Worm (Caenorhabditis elegans): ENCODE measurements around the gene T12B3.2.

Gene T12B3.2

DNA sequence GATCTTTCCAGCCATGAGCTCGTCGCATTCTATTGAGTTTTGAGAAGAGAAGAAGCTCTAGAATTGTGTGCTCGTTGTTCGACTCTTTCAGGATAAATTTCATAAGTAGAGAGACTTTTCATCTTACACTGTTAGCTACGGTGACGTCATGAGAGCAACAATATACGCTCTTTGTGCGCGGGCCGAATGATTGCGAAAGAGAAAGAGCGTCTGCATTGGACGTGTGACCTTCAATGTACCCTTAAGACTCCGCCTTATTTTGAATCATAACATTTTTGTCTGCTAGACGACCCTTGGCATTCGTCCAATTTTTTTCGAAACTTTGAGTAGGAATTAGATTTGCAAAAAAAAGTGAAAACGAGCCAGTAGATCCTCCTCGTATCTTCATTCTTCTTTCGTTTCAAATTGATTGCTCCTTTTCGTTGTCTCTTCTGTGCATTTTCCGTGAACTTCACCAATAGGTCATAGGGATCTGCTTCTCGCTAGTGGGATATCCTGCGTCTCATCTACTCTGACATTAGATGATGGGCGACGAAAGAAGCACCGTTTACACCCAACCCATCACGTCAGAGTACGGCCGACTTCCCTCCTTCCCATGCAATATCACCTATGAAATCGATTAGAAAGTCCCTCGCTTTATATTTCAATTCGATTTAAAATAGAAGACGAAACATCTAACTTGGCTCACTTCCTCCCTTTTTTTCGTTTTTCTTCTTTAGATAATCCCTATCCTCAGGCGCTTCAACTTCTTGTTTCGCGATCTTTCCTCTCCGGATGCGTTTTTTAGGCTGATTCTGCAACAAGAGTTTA lies 15.1 kb downstream of the T12B3.2 start:
- TF ChIP-seq fos-1 (tag; optimal IDR thresholded peaks at IDR 0.05) (peak; percentile 10), unc-39 (tag; optimal IDR thresholded peaks at IDR 0.05) (no peak), lin-11 (tag; optimal IDR thresholded peaks at IDR 0.05) (peak; percentile 25), sma-9 (GFP tag; optimal IDR thresholded peaks at IDR 0.05) (peak; percentile 89), sma-9 (tag; optimal IDR thresholded peaks at IDR 0.05) (no peak), nhr-129 (tag; optimal IDR thresholded peaks at IDR 0.05) (peak; percentile 83), F13H6.1 (tag; optimal IDR thresholded peaks at IDR 0.05) (peak; percentile 48), skn-1 (tag; optimal IDR thresholded peaks at IDR 0.05) (no peak), nhr-237 (tag; optimal IDR thresholded peaks at IDR 0.05) (no peak), nhr-23 (tag; optimal IDR thresholded peaks at IDR 0.05) (no peak), mdl-1 (tag; optimal IDR thresholded peaks at IDR 0.05) (peak in 1 of 2 experiments; percentile 9), elt-1 (tag; optimal IDR thresholded peaks at IDR 0.05) (no peak), egl-27 (tag; optimal IDR thresholded peaks at IDR 0.05) (peak; percentile 17), zag-1 (tag; optimal IDR thresholded peaks at IDR 0.05) (peak; percentile 33), ztf-4 (tag; optimal IDR thresholded peaks at IDR 0.05) (no peak), lin-13 (GFP tag; optimal IDR thresholded peaks at IDR 0.05) (peak; percentile 27), dmd-4 (tag; optimal IDR thresholded peaks at IDR 0.05) (no peak), crh-2 (tag; optimal IDR thresholded peaks at IDR 0.05) (peak; percentile 51), unc-55 (GFP tag; optimal IDR thresholded peaks at IDR 0.05) (peak; percentile 61), C34F6.9 (tag; optimal IDR thresholded peaks at IDR 0.05) (peak; percentile 63), lsy-2 (tag; optimal IDR thresholded peaks at IDR 0.05) (peak in 1 of 2 experiments; percentile 50), gmeb-1 (tag; optimal IDR thresholded peaks at IDR 0.05) (no peak), nhr-6 (tag; optimal IDR thresholded peaks at IDR 0.05) (peak; percentile 40), ceh-16 (tag; optimal IDR thresholded peaks at IDR 0.05) (no peak), nhr-12 (tag; optimal IDR thresholded peaks at IDR 0.05) (no peak)

DNA sequence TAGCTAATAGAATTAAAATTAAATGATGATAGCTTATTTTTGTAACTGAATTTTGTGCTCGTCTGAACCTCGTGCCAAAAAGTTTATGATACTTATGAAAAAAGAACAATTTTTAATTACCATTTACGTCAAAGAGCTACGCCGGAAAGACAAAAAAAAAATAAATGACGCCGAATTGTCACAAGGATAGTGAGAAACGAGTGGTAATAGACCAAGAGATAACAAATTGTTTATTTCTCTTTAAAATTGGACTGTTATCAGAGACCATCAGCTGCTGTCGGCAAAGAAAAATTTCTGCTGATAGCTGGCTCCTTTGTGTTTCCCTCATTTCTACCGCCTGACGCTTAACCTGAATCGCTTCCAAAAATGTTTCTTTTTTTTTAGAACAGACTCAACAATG lies 17.1 kb downstream of the T12B3.2 start, which contains the start of gene pitr-1:
TSS of gene pitr-1 (plus strand) at position 386 of the 400 bp plus-strand sequence.
- no peak for TF ChIP-seq nhr-77 (tag; optimal IDR thresholded peaks at IDR 0.05)
- peak; percentile 73 for TF ChIP-seq sma-9 (GFP tag; optimal IDR thresholded peaks at IDR 0.05)
- no peak for TF ChIP-seq sma-9 (tag; optimal IDR thresholded peaks at IDR 0.05)
- TF ChIP-seq mbf-1 (tag; optimal IDR thresholded peaks at IDR 0.05), result no peak
- peak; percentile 25 for TF ChIP-seq nhr-129 (tag; optimal IDR thresholded peaks at IDR 0.05)
- TF ChIP-seq F13H6.1 (tag; optimal IDR thresholded peaks at IDR 0.05), result no peak
- no peak for TF ChIP-seq Y55F3AM.14 (GFP tag; optimal IDR thresholded peaks at IDR 0.05)
- no peak for TF ChIP-seq nhr-6 (tag; optimal IDR thresholded peaks at IDR 0.05)
- peak in 1 of 2 experiments; percentile 6 for TF ChIP-seq lsy-2 (tag; optimal IDR thresholded peaks at IDR 0.05)
- peak; percentile 18 for TF ChIP-seq crh-2 (tag; optimal IDR thresholded peaks at IDR 0.05)
- peak; percentile 43 for TF ChIP-seq fos-1 (tag; optimal IDR thresholded peaks at IDR 0.05)

DNA sequence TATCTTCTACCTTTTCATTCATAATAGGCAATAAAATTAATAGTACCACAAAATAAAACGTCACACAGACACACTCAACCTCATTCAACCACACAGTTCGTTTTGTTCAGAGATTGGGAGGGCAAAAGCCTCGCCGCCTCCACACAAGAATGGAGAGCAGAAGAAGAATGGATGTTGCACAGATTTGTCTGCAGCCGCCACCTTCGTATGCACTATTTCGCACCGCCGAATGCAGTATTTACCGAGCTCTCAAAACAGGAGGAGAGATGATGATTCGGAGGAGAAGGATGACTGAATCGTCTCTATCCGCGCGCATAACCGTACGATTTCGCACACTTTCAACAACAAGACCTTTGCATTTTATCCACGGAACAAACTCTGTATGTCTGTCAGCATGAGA lies 20.9 kb downstream of the T12B3.2 start:
- TF ChIP-seq zag-1 (tag; optimal IDR thresholded peaks at IDR 0.05) (no peak), mab-5 (tag; optimal IDR thresholded peaks at IDR 0.05) (no peak), nhr-129 (tag; optimal IDR thresholded peaks at IDR 0.05) (peak; percentile 41), Y55F3AM.14 (GFP tag; optimal IDR thresholded peaks at IDR 0.05) (peak; percentile 14), alr-1 (tag; optimal IDR thresholded peaks at IDR 0.05) (no peak), ceh-82 (tag; optimal IDR thresholded peaks at IDR 0.05) (no peak), nhr-25 (tag; optimal IDR thresholded peaks at IDR 0.05) (no peak), F13H6.1 (tag; optimal IDR thresholded peaks at IDR 0.05) (no peak), unc-55 (GFP tag; optimal IDR thresholded peaks at IDR 0.05) (no peak), crh-2 (tag; optimal IDR thresholded peaks at IDR 0.05) (no peak), ama-1 (optimal IDR thresholded peaks at IDR 0.05) (peak; percentile 3)

DNA sequence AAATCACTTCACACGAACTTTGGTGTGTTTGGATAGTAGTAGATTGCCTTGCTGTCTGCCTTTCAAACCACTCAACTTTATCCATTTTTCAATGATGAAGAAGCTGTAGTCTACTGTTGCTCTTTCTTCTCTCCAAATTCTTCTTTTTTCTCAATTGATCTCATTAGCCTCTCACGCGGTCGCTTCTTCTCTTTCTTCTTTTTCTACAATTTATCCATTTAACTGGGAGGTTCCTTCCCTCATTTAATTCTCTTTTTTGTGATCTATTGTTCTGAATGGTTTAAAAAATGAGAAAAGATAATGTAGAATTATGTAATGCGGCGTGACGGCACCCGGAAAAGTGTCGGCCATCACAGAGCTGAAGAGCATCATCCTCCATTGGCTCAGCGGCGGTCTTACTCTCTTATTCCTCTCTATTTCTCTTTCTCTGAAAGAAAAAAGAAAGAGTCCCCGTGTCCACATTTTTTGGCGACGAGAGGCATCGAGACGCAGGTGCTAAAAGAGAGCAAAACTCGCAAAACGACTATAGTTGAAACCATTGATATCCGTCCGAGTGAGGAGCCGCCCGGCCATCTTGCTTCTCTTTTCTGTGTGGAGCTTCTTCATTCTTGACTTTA lies 24.0 kb downstream of the T12B3.2 start:
- TF ChIP-seq crh-2 (tag; optimal IDR thresholded peaks at IDR 0.05) (no peak), nhr-10 (tag; optimal IDR thresholded peaks at IDR 0.05) (no peak), sma-9 (GFP tag; optimal IDR thresholded peaks at IDR 0.05) (peak; percentile 59), sma-9 (tag; optimal IDR thresholded peaks at IDR 0.05) (no peak), mbf-1 (tag; optimal IDR thresholded peaks at IDR 0.05) (no peak), zag-1 (tag; optimal IDR thresholded peaks at IDR 0.05) (no peak), ama-1 (optimal IDR thresholded peaks at IDR 0.05) (no peak), unc-55 (GFP tag; optimal IDR thresholded peaks at IDR 0.05) (peak; percentile 50), nhr-21 (tag; optimal IDR thresholded peaks at IDR 0.05) (no peak), nhr-129 (tag; optimal IDR thresholded peaks at IDR 0.05) (peak; percentile 40), snpc-4 (tag; optimal IDR thresholded peaks at IDR 0.05) (no peak), F13H6.1 (tag; optimal IDR thresholded peaks at IDR 0.05) (peak; percentile 55), sma-3 (GFP tag; optimal IDR thresholded peaks at IDR 0.05) (no peak), nhr-6 (tag; optimal IDR thresholded peaks at IDR 0.05) (no peak), lin-13 (GFP tag; optimal IDR thresholded peaks at IDR 0.05) (no peak), mdl-1 (tag; optimal IDR thresholded peaks at IDR 0.05) (peak in 1 of 2 experiments; percentile 8), egl-27 (tag; optimal IDR thresholded peaks at IDR 0.05) (no peak), C34F6.9 (tag; optimal IDR thresholded peaks at IDR 0.05) (peak; percentile 23), lsy-2 (tag; optimal IDR thresholded peaks at IDR 0.05) (peak in 1 of 2 experiments; percentile 17), R02D3.7 (tag; optimal IDR thresholded peaks at IDR 0.05) (no peak), ZK546.5 (tag; optimal IDR thresholded peaks at IDR 0.05) (no peak), skn-1 (tag; optimal IDR thresholded peaks at IDR 0.05) (no peak), aly-2 (tag; optimal IDR thresholded peaks at IDR 0.05) (no peak)

All from whole organism, L2 larva.